Worm (Caenorhabditis elegans) whole organism, late embryonic: ENCODE results near the gene dpy-17.

Experiments used
- T23F11.4 ChIP-seq: fragments of 200-800 bp; sonication (Bioruptor generic); optimal IDR thresholded peaks from 2 replicates; lab custom pipeline; 2018; ENCODE audit warnings: mild to moderate bottlenecking, missing genetic modification characterization, missing compliant biosample characterization
- ceh-24 ChIP-seq: sonication (generic microtip); optimal IDR thresholded peaks from 2 replicates; lab custom pipeline; 2016; ENCODE audit warnings: mild to moderate bottlenecking, missing genetic modification characterization, missing compliant biosample characterization
- ceh-34 ChIP-seq: sonication (generic microtip); optimal IDR thresholded peaks from 2 replicates; lab custom pipeline; 2016; ENCODE audit warnings: mild to moderate bottlenecking, missing genetic modification characterization, missing compliant biosample characterization
- dve-1 ChIP-seq: sonication (generic microtip); optimal IDR thresholded peaks from 2 replicates; lab custom pipeline; 2017; ENCODE audit warnings: antibody characterized with exemption, mild to moderate bottlenecking, missing genetic modification characterization, missing compliant biosample characterization
- nfya-1 ChIP-seq: sonication (generic microtip); optimal IDR thresholded peaks from 2 replicates; lab custom pipeline; 2017; ENCODE audit warnings: missing genetic modification characterization, mild to moderate bottlenecking, missing compliant biosample characterization, antibody characterized with exemption, moderate library complexity
- pha-4 ChIP-seq: fragments of 150-350 bp; optimal IDR thresholded peaks from 2 replicates; lab custom pipeline; 2018; ENCODE audit warnings: missing biosample characterization, missing genetic modification reagents, missing genetic modification characterization
- pqm-1 ChIP-seq: sonication (generic microtip); optimal IDR thresholded peaks from 2 replicates; lab custom pipeline; 2016; ENCODE audit warnings: missing genetic modification characterization, missing compliant biosample characterization
- unc-55 ChIP-seq: sonication (generic microtip); optimal IDR thresholded peaks from 2 replicates; lab custom pipeline; 2017; ENCODE audit warnings: missing biosample characterization, missing genetic modification reagents, missing genetic modification characterization

ce11 chrIII:5105485-5105884 lies 1.6 kb upstream of the dpy-17 start:
- TF ChIP-seq ceh-34 (tag; lab: Kevin White, UChicago) (no peak), ceh-24 (tag; lab: Kevin White, UChicago) (no peak), pqm-1 (tag; lab: Kevin White, UChicago) (no peak), pha-4 (no peak), T23F11.4 (GFP tag; lab: Kevin White, UChicago) (no peak), unc-55 (GFP tag; lab: Kevin White, UChicago) (no peak), dve-1 (tag; lab: Kevin White, UChicago) (no peak), nfya-1 (tag; lab: Kevin White, UChicago) (no peak)
